Fruit fly (Drosophila melanogaster) whole organism, embryonic: ENCODE data around the gene CG15152.

Experiments
- Abd-B ChIP-seq: fragments of 200-800 bp; sonication (Bioruptor generic); optimal IDR thresholded peaks from 2 replicates; lab custom pipeline; 2018; ENCODE audit warnings: missing biosample characterization, mild to moderate bottlenecking, missing genetic modification characterization, moderate library complexity
- Aef1 ChIP-seq: fragments of 200-800 bp; sonication (Bioruptor generic); IDR thresholded peaks from 3 replicates; pipeline ENCODE4 v1.3.6; 2022; ENCODE audit warnings: missing biosample characterization, missing genetic modification characterization
- B-H1 ChIP-seq: fragments of 200-800 bp; sonication (Bioruptor generic); IDR thresholded peaks from 3 replicates; pipeline ENCODE4 v1.3.6; 2022; ENCODE audit warnings: missing biosample characterization, missing genetic modification characterization
- CG10565 ChIP-seq: fragments of 200-800 bp; sonication (Bioruptor generic); optimal IDR thresholded peaks from 3 replicates; lab custom pipeline; 2016; ENCODE audit warnings: missing biosample characterization, mild to moderate bottlenecking, missing genetic modification characterization
- CG10654 ChIP-seq: fragments of 200-800 bp; sonication (Bioruptor generic); optimal IDR thresholded peaks from 2 replicates; lab custom pipeline; 2016; ENCODE audit warnings: missing biosample characterization, missing genetic modification characterization
- CG11504 ChIP-seq: fragments of 200-800 bp; sonication (Bioruptor generic); optimal IDR thresholded peaks from 3 replicates; lab custom pipeline; 2019; ENCODE audit warnings: missing biosample characterization, mild to moderate bottlenecking, missing genetic modification characterization, moderate library complexity
- CG12236 ChIP-seq: fragments of 200-800 bp; sonication (Bioruptor generic); optimal IDR thresholded peaks from 2 replicates; lab custom pipeline; 2016; ENCODE audit warnings: missing biosample characterization, missing genetic modification characterization
- CG12744 ChIP-seq: fragments of 200-800 bp; sonication (Bioruptor generic); optimal IDR thresholded peaks from 2 replicates; lab custom pipeline; 2016; ENCODE audit warnings: missing biosample characterization, missing genetic modification characterization
- CG17385 ChIP-seq: fragments of 200-800 bp; sonication (Bioruptor generic); optimal IDR thresholded peaks from 3 replicates; lab custom pipeline; 2018; ENCODE audit warnings: missing biosample characterization, mild to moderate bottlenecking, missing genetic modification characterization
- CG18011 ChIP-seq: fragments of 200-800 bp; sonication (Bioruptor generic); optimal IDR thresholded peaks from 2 replicates; lab custom pipeline; 2017; ENCODE audit warnings: missing biosample characterization, missing genetic modification characterization, mild to moderate bottlenecking, moderate library complexity, missing genotype
- CG2199 ChIP-seq: fragments of 200-800 bp; sonication (Bioruptor generic); IDR thresholded peaks from 3 replicates; pipeline ENCODE4 v1.3.6; 2022; ENCODE audit warnings: missing biosample characterization, missing genetic modification characterization
- CG34422 ChIP-seq: fragments of 200-800 bp; sonication (Bioruptor generic); IDR thresholded peaks from 3 replicates; pipeline ENCODE4 v1.3.6; 2022; ENCODE audit warnings: missing biosample characterization, missing genetic modification characterization
- CG4820 ChIP-seq: fragments of 200-800 bp; sonication (Bioruptor generic); optimal IDR thresholded peaks from 3 replicates; lab custom pipeline; 2016; ENCODE audit warnings: missing biosample characterization, missing genetic modification characterization
- CG6175 ChIP-seq: fragments of 200-800 bp; sonication (Bioruptor generic); IDR thresholded peaks from 3 replicates; pipeline ENCODE4 v1.3.6; 2022; ENCODE audit warnings: missing biosample characterization, missing genetic modification characterization
- CG7928 ChIP-seq: fragments of 200-800 bp; sonication (Bioruptor generic); optimal IDR thresholded peaks from 2 replicates; lab custom pipeline; 2017; ENCODE audit warnings: missing biosample characterization, mild to moderate bottlenecking, missing genetic modification characterization
- CG8290 ChIP-seq, 3 experiments: fragments of 200-800 bp; sonication (Bioruptor generic); optimal IDR thresholded peaks; 2 replicates each; lab custom pipeline; 2016 to 2019; ENCODE audit warnings: missing biosample characterization in 3 of 3, missing genetic modification characterization in 3 of 3, mild to moderate bottlenecking in 2 of 3, moderate library complexity in 1 of 3
- CG9215 ChIP-seq: fragments of 200-800 bp; sonication (Bioruptor generic); IDR thresholded peaks from 2 replicates; pipeline ENCODE4 v1.3.6; 2022; ENCODE audit warnings: missing biosample characterization, missing genetic modification characterization
- CG9609 ChIP-seq: fragments of 200-800 bp; sonication (Bioruptor generic); optimal IDR thresholded peaks from 3 replicates; lab custom pipeline; 2016; ENCODE audit warnings: missing biosample characterization, missing genetic modification characterization
- CG9876 ChIP-seq: fragments of 200-800 bp; sonication (Bioruptor generic); optimal IDR thresholded peaks from 2 replicates; lab custom pipeline; 2016; ENCODE audit warnings: missing biosample characterization, missing genetic modification characterization
- Dfd ChIP-seq, 2 experiments: fragments of >200 bp; optimal IDR thresholded peaks; 2 replicates each; lab custom pipeline; 2017; ENCODE audit warnings: missing biosample characterization in 2 of 2, missing genetic modification characterization in 2 of 2
- Ets65A ChIP-seq: fragments of 200-800 bp; sonication (Bioruptor generic); peaks from one replicate; lab custom pipeline; 2016; ENCODE audit warnings: missing biosample characterization, missing genetic modification characterization
- HLH54F ChIP-seq: fragments of 200-800 bp; sonication (Bioruptor generic); optimal IDR thresholded peaks from 3 replicates; lab custom pipeline; 2016; ENCODE audit warnings: missing biosample characterization, missing genetic modification characterization
- Hand ChIP-seq: fragments of 200-800 bp; sonication (Bioruptor generic); optimal IDR thresholded peaks from 2 replicates; lab custom pipeline; 2017; ENCODE audit warnings: mild to moderate bottlenecking, missing biosample characterization, missing genetic modification reagents, missing genetic modification characterization
- Lpt ChIP-seq: fragments of >200 bp; optimal IDR thresholded peaks from 2 replicates; lab custom pipeline; 2018; ENCODE audit warnings: missing biosample characterization, missing genetic modification characterization
- NC2β ChIP-seq: fragments of 200-800 bp; sonication (Bioruptor generic); optimal IDR thresholded peaks from 2 replicates; lab custom pipeline; 2016; ENCODE audit warnings: missing biosample characterization, missing genetic modification characterization
- NK7.1 ChIP-seq: fragments of 200-800 bp; sonication (Bioruptor generic); optimal IDR thresholded peaks from 3 replicates; lab custom pipeline; 2016; ENCODE audit warnings: missing biosample characterization, missing genetic modification characterization
- Oli ChIP-seq: fragments of 200-800 bp; sonication (Bioruptor generic); optimal IDR thresholded peaks from 2 replicates; lab custom pipeline; 2018; ENCODE audit warnings: missing biosample characterization, mild to moderate bottlenecking, missing genetic modification characterization, moderate library complexity
- bab2 ChIP-seq: fragments of 200-800 bp; sonication (Bioruptor generic); optimal IDR thresholded peaks from 2 replicates; lab custom pipeline; 2016; ENCODE audit warnings: missing biosample characterization, missing genetic modification characterization
- cad ChIP-seq: fragments of >200 bp; optimal IDR thresholded peaks from 2 replicates; lab custom pipeline; 2017; ENCODE audit warnings: missing biosample characterization, missing genetic modification characterization
- crc ChIP-seq: fragments of 200-800 bp; sonication (Bioruptor generic); optimal IDR thresholded peaks from 2 replicates; lab custom pipeline; 2016; ENCODE audit warnings: missing biosample characterization, missing genetic modification characterization
- crol ChIP-seq: fragments of 200-800 bp; sonication (Bioruptor generic); IDR thresholded peaks from 2 replicates; pipeline ENCODE4 v1.3.6; 2022; ENCODE audit warnings: missing biosample characterization, missing genetic modification characterization
- disco-r ChIP-seq: fragments of 200-800 bp; sonication (Bioruptor generic); optimal IDR thresholded peaks from 2 replicates; lab custom pipeline; 2016; ENCODE audit warnings: missing biosample characterization, missing genetic modification characterization
- dmrt11E ChIP-seq: fragments of 200-800 bp; sonication (Bioruptor generic); optimal IDR thresholded peaks from 3 replicates; lab custom pipeline; 2018; ENCODE audit warnings: missing biosample characterization, mild to moderate bottlenecking, missing genetic modification characterization, moderate library complexity
- fru ChIP-seq: fragments of >200 bp; optimal IDR thresholded peaks from 2 replicates; lab custom pipeline; 2017
- gcm ChIP-seq: fragments of 200-800 bp; sonication (Bioruptor generic); optimal IDR thresholded peaks from 2 replicates; lab custom pipeline; 2019; ENCODE audit warnings: missing biosample characterization, mild to moderate bottlenecking, missing genetic modification characterization, moderate library complexity
- hkb ChIP-seq, 2 experiments: fragments of 200-800 bp in 1 of 2; fragments of >200 bp in 1 of 2; sonication (Bioruptor generic) in 1 of 2; IDR thresholded peaks in 1 of 2; optimal IDR thresholded peaks in 1 of 2; 2 replicates each; pipeline versions ENCODE4 v1.3.6 to Lab custom; 2017 to 2022; ENCODE audit warnings: missing biosample characterization in 1 of 2, missing genetic modification characterization in 1 of 2
- ken ChIP-seq: fragments of 200-800 bp; sonication (Bioruptor generic); IDR thresholded peaks from 3 replicates; pipeline ENCODE4 v1.3.6; 2022; ENCODE audit warnings: missing biosample characterization, missing genetic modification characterization
- knrl ChIP-seq: fragments of 200-800 bp; sonication (Bioruptor generic); IDR thresholded peaks from 3 replicates; pipeline ENCODE4 v1.3.6; 2022; ENCODE audit warnings: missing biosample characterization, missing genetic modification characterization; ENCODE audit not compliant: partially characterized antibody
- lbe ChIP-seq: fragments of 200-800 bp; sonication (Bioruptor generic); optimal IDR thresholded peaks from 2 replicates; lab custom pipeline; 2016; ENCODE audit warnings: missing biosample characterization, mild to moderate bottlenecking, missing genetic modification characterization
- lola ChIP-seq, 3 experiments: fragments of >200 bp in 2 of 3; fragments of 200-800 bp in 1 of 3; sonication (Bioruptor generic) in 1 of 3; optimal IDR thresholded peaks; 2 replicates each; lab custom pipeline; 2017 to 2019; ENCODE audit warnings: missing biosample characterization in 3 of 3, missing genetic modification characterization in 3 of 3, mild to moderate bottlenecking in 1 of 3, moderate library complexity in 1 of 3
- maf-S ChIP-seq: fragments of 200-800 bp; sonication (Bioruptor generic); optimal IDR thresholded peaks from 2 replicates; lab custom pipeline; 2016; ENCODE audit warnings: missing biosample characterization, missing genetic modification characterization
- mam ChIP-seq: fragments of 200-800 bp; sonication (Bioruptor generic); optimal IDR thresholded peaks from 3 replicates; lab custom pipeline; 2016; ENCODE audit warnings: missing biosample characterization, missing genetic modification characterization
- p53 ChIP-seq: fragments of 200-800 bp; sonication (Bioruptor generic); optimal IDR thresholded peaks from 2 replicates; lab custom pipeline; 2016; ENCODE audit warnings: missing biosample characterization, missing genetic modification characterization
- pho ChIP-seq: fragments of 200-800 bp; sonication (Bioruptor generic); optimal IDR thresholded peaks from 2 replicates; lab custom pipeline; 2016; ENCODE audit warnings: missing biosample characterization, missing genetic modification characterization
- pnt ChIP-seq: fragments of 200-800 bp; sonication (Bioruptor generic); optimal IDR thresholded peaks from 3 replicates; lab custom pipeline; 2016; ENCODE audit warnings: missing biosample characterization, missing genetic modification characterization
- prd ChIP-seq, 3 experiments: fragments of >200 bp in 2 of 3; fragments of 200-800 bp in 1 of 3; sonication (Bioruptor generic) in 1 of 3; optimal IDR thresholded peaks in 2 of 3; IDR thresholded peaks in 1 of 3; 2 replicates in 2 of 3; 3 replicates in 1 of 3; pipeline versions ENCODE4 v1.3.6 to Lab custom; 2017 to 2022; ENCODE audit warnings: missing biosample characterization in 1 of 3, missing genetic modification characterization in 1 of 3
- repo ChIP-seq: fragments of 200-800 bp; sonication (Bioruptor generic); optimal IDR thresholded peaks from 2 replicates; lab custom pipeline; 2016; ENCODE audit warnings: missing biosample characterization, missing genetic modification characterization
- seq ChIP-seq: fragments of 200-800 bp; sonication (Bioruptor generic); IDR thresholded peaks from 2 replicates; pipeline ENCODE4 v1.3.6; 2022; ENCODE audit warnings: missing biosample characterization, missing genetic modification characterization
- vnd ChIP-seq: fragments of 200-800 bp; sonication (Bioruptor generic); IDR thresholded peaks from 3 replicates; pipeline ENCODE4 v1.3.6; 2022; ENCODE audit warnings: missing biosample characterization, missing genetic modification characterization; ENCODE audit not compliant: partially characterized antibody

Gene CG15152

DNA sequence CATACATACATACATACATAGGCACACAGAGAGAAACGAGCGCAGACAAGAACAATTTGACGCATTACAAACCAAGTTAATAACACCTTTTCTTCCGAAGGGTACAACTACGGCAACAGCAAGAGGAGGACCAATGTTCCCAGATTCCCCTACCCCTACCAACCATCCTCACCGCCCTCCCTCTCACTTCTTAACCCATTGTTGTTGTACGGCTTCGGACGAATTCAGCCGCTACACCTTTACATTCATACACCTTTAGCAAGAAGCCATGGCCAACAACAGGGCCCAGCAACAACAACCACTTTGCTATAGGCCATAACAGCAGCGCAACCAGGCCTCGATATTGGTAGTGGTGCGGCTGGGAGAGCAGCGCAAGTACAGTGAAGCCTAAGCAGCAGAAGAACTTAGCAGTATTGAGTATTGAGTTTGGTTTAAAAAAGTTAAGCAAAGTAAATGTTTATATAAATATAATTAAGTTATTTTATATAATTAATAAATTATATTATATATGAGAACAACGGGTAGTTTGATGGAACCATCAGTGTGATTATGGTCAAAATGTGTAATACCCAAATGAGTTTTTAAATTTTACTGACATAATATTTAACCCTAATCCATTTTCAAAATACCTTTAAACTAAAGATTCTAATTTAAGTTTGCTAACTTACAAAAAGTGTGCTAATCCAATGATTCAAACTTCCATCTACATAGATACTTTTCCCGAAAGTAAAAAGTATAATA lies 36.2 kb downstream of the CG15152 start (continued):
- TF ChIP-seq lbe (GFP tag; lab: Kevin White, UChicago), result peak; percentile 31
- TF ChIP-seq CG18011 (GFP tag; lab: Kevin White, UChicago), result no peak
- TF ChIP-seq CG6175, result no peak
- no peak for TF ChIP-seq HLH54F (GFP tag; lab: Kevin White, UChicago)
- TF ChIP-seq CG10654, result no peak
- TF ChIP-seq disco-r (GFP tag; lab: Kevin White, UChicago), result no peak
- TF ChIP-seq repo (GFP tag; lab: Kevin White, UChicago), result no peak
- TF ChIP-seq CG7928 (GFP tag; lab: Kevin White, UChicago), result no peak
- TF ChIP-seq dmrt11E (tag; lab: Kevin White, UChicago), result peak; percentile 2
- peak; percentile 41 for TF ChIP-seq CG9215 (GFP tag; lab: Robert Waterston, UW)
- TF ChIP-seq Ets65A (GFP tag; lab: Kevin White, UChicago), result peak; percentile 81
- peak; percentile 0 for TF ChIP-seq CG17385 (GFP tag; lab: Kevin White, UChicago)
- TF ChIP-seq CG9609 (GFP tag; lab: Kevin White, UChicago), result no peak
- TF ChIP-seq p53 (GFP tag; lab: Kevin White, UChicago), result no peak
- no peak for TF ChIP-seq knrl (GFP tag; lab: Robert Waterston, UW)
- TF ChIP-seq CG11504 (tag; lab: Kevin White, UChicago), result peak; percentile 21
- no peak for TF ChIP-seq prd (optimal IDR thresholded peaks at IDR 0.05; lab: Kevin White, UChicago)
- TF ChIP-seq prd (GFP tag; IDR thresholded peaks at IDR 0.05; lab: Robert Waterston, UW), result peak; percentile 68
- TF ChIP-seq crol (GFP tag; lab: Robert Waterston, UW), result peak; percentile 89
- no peak for TF ChIP-seq cad (GFP tag; lab: Kevin White, UChicago)
- TF ChIP-seq lola (GFP tag; optimal IDR thresholded peaks at IDR 0.05; lab: Kevin White, UChicago), result no peak
- TF ChIP-seq CG9876 (GFP tag; lab: Kevin White, UChicago), result no peak
- no peak for TF ChIP-seq pnt (GFP tag; lab: Kevin White, UChicago)
- TF ChIP-seq CG4820 (GFP tag; lab: Kevin White, UChicago), result no peak
- no peak for TF ChIP-seq mam (GFP tag; lab: Kevin White, UChicago)
- TF ChIP-seq hkb (optimal IDR thresholded peaks at IDR 0.05; lab: Kevin White, UChicago), result no peak
- TF ChIP-seq hkb (GFP tag; IDR thresholded peaks at IDR 0.05; lab: Robert Waterston, UW), result no peak
- no peak for TF ChIP-seq CG10565
- TF ChIP-seq fru (lab: Kevin White, UChicago), result no peak
- peak; percentile 72 for TF ChIP-seq Aef1 (GFP tag; lab: Robert Waterston, UW)
- TF ChIP-seq Oli (tag; lab: Kevin White, UChicago), result no peak
- no peak for TF ChIP-seq vnd (GFP tag; lab: Robert Waterston, UW)
- TF ChIP-seq seq (GFP tag; lab: Robert Waterston, UW), result no peak
- peak; percentile 60; the same call in 1 of the 3 replicates for TF ChIP-seq CG2199
- TF ChIP-seq CG8290 (GFP tag; optimal IDR thresholded peaks at IDR 0.05; lab: Kevin White, UChicago), result no peak
- peak in 1 of 2 experiments; percentile 58 for TF ChIP-seq CG8290 (tag; optimal IDR thresholded peaks at IDR 0.05; lab: Kevin White, UChicago)
- TF ChIP-seq Abd-B (GFP tag; lab: Kevin White, UChicago), result no peak
- TF ChIP-seq ken (GFP tag; lab: Robert Waterston, UW), result 0 out of 3 replicates have a peak, but pooled peaks have one; percentile 34
- no peak for TF ChIP-seq NK7.1 (GFP tag; lab: Kevin White, UChicago)
- TF ChIP-seq Hand (GFP tag; lab: Kevin White, UChicago), result no peak
- no peak for TF ChIP-seq CG12236 (GFP tag; lab: Kevin White, UChicago)
- TF ChIP-seq gcm (GFP tag; lab: Kevin White, UChicago), result no peak
- no peak for TF ChIP-seq NC2β (GFP tag; lab: Kevin White, UChicago)
- TF ChIP-seq maf-S (GFP tag; lab: Kevin White, UChicago), result no peak
- TF ChIP-seq crc (GFP tag; lab: Kevin White, UChicago), result no peak
- no peak; the same call in 2 of the 3 replicates for TF ChIP-seq CG34422 (GFP tag; lab: Robert Waterston, UW)
- no peak for TF ChIP-seq Lpt (GFP tag; lab: Kevin White, UChicago)
- no peak for TF ChIP-seq CG12744 (GFP tag; lab: Kevin White, UChicago)
- no peak for TF ChIP-seq pho (GFP tag; lab: Kevin White, UChicago)
- TF ChIP-seq bab2, result no peak
- TF ChIP-seq Dfd (GFP tag; optimal IDR thresholded peaks at IDR 0.05; lab: Kevin White, UChicago), result no peak
- no peak; the same call in 2 of the 3 replicates for TF ChIP-seq B-H1 (GFP tag; lab: Robert Waterston, UW)
